ENCODE assay signal across 2 fruit fly cellular contexts in the genomic region with DNA sequence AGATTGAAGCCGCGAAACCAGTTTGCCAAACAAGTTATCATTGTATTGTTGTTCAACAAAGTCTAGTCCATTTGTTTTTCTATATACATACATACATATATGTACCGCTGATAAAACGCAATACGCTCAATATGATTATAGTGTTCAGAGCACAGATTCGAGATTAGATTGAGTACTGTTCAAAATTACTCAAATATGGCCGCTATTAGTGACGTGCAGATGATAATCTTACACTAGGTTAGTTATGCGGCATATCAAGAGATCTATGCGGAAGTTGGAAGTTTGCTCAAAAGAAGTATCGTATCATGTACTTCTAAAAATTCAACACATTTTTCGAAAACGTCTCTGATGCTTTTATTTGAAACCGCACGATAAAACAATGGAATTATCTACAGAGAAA.
TF ChIP-seq lines count a peak whose summit lies in the region.

No protein-coding gene starts in this region.

- TF ChIP-seq CTCF in whole organism, embryonic (GFP tag; optimal IDR thresholded peaks at IDR 0.05; lab: Kevin White, UChicago) = no peak

TF ChIP-seq in whole organism, embryonic, 481 proteins besides CTCF, POLR2A, EP300 and RAD21:
- TF ChIP-seq CG8924 (tag; optimal IDR thresholded peaks at IDR 0.05; lab: Kevin White, UChicago) = peak; percentile 21
- TF ChIP-seq mirr (GFP tag; optimal IDR thresholded peaks at IDR 0.05; lab: Kevin White, UChicago) = peak; percentile 47
- TF ChIP-seq PHDP (tag; optimal IDR thresholded peaks at IDR 0.05; lab: Kevin White, UChicago) = no peak
- TF ChIP-seq salm (tag; optimal IDR thresholded peaks at IDR 0.05; lab: Kevin White, UChicago) = no peak
- TF ChIP-seq CG2875 (GFP tag; optimal IDR thresholded peaks at IDR 0.05; lab: Kevin White, UChicago) = no peak
- peak; percentile 25 for TF ChIP-seq cg (GFP tag; optimal IDR thresholded peaks at IDR 0.05; lab: Kevin White, UChicago)
- TF ChIP-seq exex (tag; optimal IDR thresholded peaks at IDR 0.05; lab: Kevin White, UChicago) = peak; percentile 64
- peak in 1 of 2 experiments; percentile 36 for TF ChIP-seq Eip74EF (GFP tag; optimal IDR thresholded peaks at IDR 0.05; lab: Kevin White, UChicago)
- peak in 1 of 2 experiments; percentile 0 for TF ChIP-seq Trl (optimal IDR thresholded peaks at IDR 0.05; lab: Kevin White, UChicago)
- TF ChIP-seq Trl (GFP tag; optimal IDR thresholded peaks at IDR 0.05; lab: Kevin White, UChicago) = no peak
- TF ChIP-seq Pdp1 (GFP tag; optimal IDR thresholded peaks at IDR 0.05; lab: Kevin White, UChicago) = peak in 1 of 2 experiments; percentile 0
- TF ChIP-seq z (GFP tag; IDR thresholded peaks at IDR 0.05; lab: Robert Waterston, UW) = peak; percentile 93
- TF ChIP-seq chinmo (GFP tag; IDR thresholded peaks at IDR 0.05; lab: Robert Waterston, UW; ENCODE audit: partially characterized antibody) = peak; percentile 67; the same call in 2 of the 4 replicates
- no peak for TF ChIP-seq twi (tag; optimal IDR thresholded peaks at IDR 0.05; lab: Kevin White, UChicago)
- peak; percentile 94 for TF ChIP-seq grn (GFP tag; optimal IDR thresholded peaks at IDR 0.05; lab: Kevin White, UChicago)
- TF ChIP-seq CG15601 (tag; optimal IDR thresholded peaks at IDR 0.05; lab: Kevin White, UChicago) = no peak
- no peak for TF ChIP-seq CG15696 (tag; optimal IDR thresholded peaks at IDR 0.05; lab: Kevin White, UChicago)
- no peak for TF ChIP-seq ranshi (GFP tag; IDR thresholded peaks at IDR 0.05; lab: Robert Waterston, UW)
- TF ChIP-seq CG34224 (GFP tag; IDR thresholded peaks at IDR 0.05; lab: Robert Waterston, UW; ENCODE audit: partially characterized antibody) = peak; percentile 33; the same call in 1 of the 3 replicates
- TF ChIP-seq CG6272 (GFP tag; IDR thresholded peaks at IDR 0.05; lab: Robert Waterston, UW) = no peak
- TF ChIP-seq CG13296 (GFP tag; optimal IDR thresholded peaks at IDR 0.05; lab: Kevin White, UChicago) = peak; percentile 25

TF ChIP-seq in whole organism, prepupa, 60 proteins besides CTCF, POLR2A, EP300 and RAD21:
- TF ChIP-seq CG4318 (GFP tag; optimal IDR thresholded peaks at IDR 0.05; lab: Kevin White, UChicago) (no peak), ss (GFP tag; optimal IDR thresholded peaks at IDR 0.05; lab: Kevin White, UChicago) (no peak), Eip78C (GFP tag; lab: Kevin White, UChicago) (peak; percentile 24), CG6792 (GFP tag; optimal IDR thresholded peaks at IDR 0.05; lab: Kevin White, UChicago) (no peak), Met (GFP tag; optimal IDR thresholded peaks at IDR 0.05; lab: Kevin White, UChicago) (no peak), CG1621 (tag; optimal IDR thresholded peaks at IDR 0.05; lab: Kevin White, UChicago) (no peak), dsx (GFP tag; optimal IDR thresholded peaks at IDR 0.05; lab: Kevin White, UChicago; ENCODE audit: poor library complexity, severe bottlenecking) (peak; percentile 41), CG10631 (GFP tag; optimal IDR thresholded peaks at IDR 0.05; lab: Kevin White, UChicago) (no peak), CG6163 (GFP tag; IDR thresholded peaks at IDR 0.05; lab: Robert Waterston, UW) (no peak), Lpt (GFP tag; optimal IDR thresholded peaks at IDR 0.05; lab: Kevin White, UChicago) (no peak), Ets96B (tag; optimal IDR thresholded peaks at IDR 0.05; lab: Kevin White, UChicago) (no peak)
